Worm (Caenorhabditis elegans): Measurements from ENCODE around the gene wee-1.3.

DNA sequence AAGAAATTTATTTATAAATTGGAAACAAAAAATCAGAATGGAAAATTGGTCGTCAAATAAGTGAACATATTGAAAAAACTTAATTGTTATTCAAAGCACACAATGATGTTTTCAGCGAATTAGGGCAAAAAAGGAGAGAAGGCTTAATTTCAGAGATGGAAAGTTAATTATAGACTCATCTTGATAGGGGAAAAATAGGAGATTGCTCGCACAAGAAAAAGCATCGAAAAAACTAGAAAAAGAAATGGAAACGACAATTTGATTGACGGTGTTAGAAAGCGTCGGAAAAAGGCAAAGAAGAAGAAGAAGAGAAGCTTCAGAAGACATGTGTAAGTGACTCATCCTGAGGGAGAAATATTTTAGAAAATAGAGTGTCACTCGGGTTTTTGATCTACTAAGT lies 20.3 kb downstream of the wee-1.3 start:
- TF ChIP-seq pqm-1 (tag; optimal IDR thresholded peaks at IDR 0.05) (no peak), pha-4 (tag; optimal IDR thresholded peaks at IDR 0.05) (no peak), tbx-2 (tag; optimal IDR thresholded peaks at IDR 0.05) (no peak), elt-2 (tag; optimal IDR thresholded peaks at IDR 0.05) (no peak), hlh-6 (tag; optimal IDR thresholded peaks at IDR 0.05) (no peak), nhr-11 (tag; optimal IDR thresholded peaks at IDR 0.05) (no peak), madf-2 (tag; optimal IDR thresholded peaks at IDR 0.05) (no peak), rnt-1 (tag; optimal IDR thresholded peaks at IDR 0.05) (no peak), ztf-16 (tag; optimal IDR thresholded peaks at IDR 0.05) (no peak), mec-3 (tag; optimal IDR thresholded peaks at IDR 0.05; ENCODE audit: borderline replicate concordance) (no peak), ama-1 (optimal IDR thresholded peaks at IDR 0.05) (no peak), unc-86 (tag; optimal IDR thresholded peaks at IDR 0.05) (no peak), fkh-10 (GFP tag; optimal IDR thresholded peaks at IDR 0.05) (no peak)
